Fruit fly (Drosophila melanogaster) whole organism, adult: ENCODE results near the gene Pex14.

Experiments used
- CG11617 ChIP-seq: fragments of 200-800 bp; sonication (Bioruptor generic); optimal IDR thresholded peaks from 2 replicates; lab custom pipeline; 2017; ENCODE audit warnings: mild to moderate bottlenecking, missing biosample characterization, missing genetic modification reagents, missing genetic modification characterization
- CG12768 ChIP-seq: fragments of 200-800 bp; sonication (Bioruptor generic); optimal IDR thresholded peaks from 2 replicates; lab custom pipeline; 2017; ENCODE audit warnings: missing biosample characterization, missing genetic modification characterization, mild to moderate bottlenecking, moderate library complexity, missing genetic modification reagents
- CG14711 ChIP-seq: fragments of 200-800 bp; sonication (Bioruptor generic); optimal IDR thresholded peaks from 2 replicates; lab custom pipeline; 2018; ENCODE audit warnings: missing biosample characterization, mild to moderate bottlenecking, missing genetic modification characterization, moderate library complexity
- CG1620 ChIP-seq: fragments of 200-800 bp; sonication (Bioruptor generic); optimal IDR thresholded peaks from 2 replicates; lab custom pipeline; 2016; ENCODE audit warnings: missing biosample characterization, missing genetic modification characterization
- CG33017 ChIP-seq: fragments of 200-800 bp; sonication (Bioruptor generic); optimal IDR thresholded peaks from 2 replicates; lab custom pipeline; 2018; ENCODE audit warnings: missing biosample characterization, mild to moderate bottlenecking, missing genetic modification characterization, moderate library complexity
- CG5204 ChIP-seq: fragments of 200-800 bp; sonication (Bioruptor generic); optimal IDR thresholded peaks from 2 replicates; lab custom pipeline; 2016; ENCODE audit warnings: missing biosample characterization, missing genetic modification characterization
- CG7101 ChIP-seq: fragments of 200-800 bp; sonication (Bioruptor generic); optimal IDR thresholded peaks from 2 replicates; lab custom pipeline; 2018; ENCODE audit warnings: missing biosample characterization, mild to moderate bottlenecking, missing genetic modification characterization, moderate library complexity
- Clk ChIP-seq: fragments of 200-800 bp; sonication (Bioruptor generic); optimal IDR thresholded peaks from 2 replicates; lab custom pipeline; 2017; ENCODE audit warnings: missing biosample characterization, missing genetic modification characterization
- Crg-1 ChIP-seq: fragments of 200-800 bp; sonication (Bioruptor generic); optimal IDR thresholded peaks from 2 replicates; lab custom pipeline; 2016; ENCODE audit warnings: missing biosample characterization, missing genetic modification characterization
- Mnt ChIP-seq: fragments of 200-800 bp; sonication (Bioruptor generic); optimal IDR thresholded peaks from 2 replicates; lab custom pipeline; 2016; ENCODE audit warnings: missing biosample characterization, mild to moderate bottlenecking, missing genetic modification characterization
- tj ChIP-seq: fragments of 200-800 bp; sonication (Bioruptor generic); optimal IDR thresholded peaks from 3 replicates; lab custom pipeline; 2017; ENCODE audit warnings: missing biosample characterization, mild to moderate bottlenecking, missing genetic modification characterization, moderate library complexity
- toe ChIP-seq: fragments of 200-800 bp; sonication (Bioruptor generic); optimal IDR thresholded peaks from 2 replicates; lab custom pipeline; 2016; ENCODE audit warnings: missing biosample characterization, missing genetic modification characterization

DNA sequence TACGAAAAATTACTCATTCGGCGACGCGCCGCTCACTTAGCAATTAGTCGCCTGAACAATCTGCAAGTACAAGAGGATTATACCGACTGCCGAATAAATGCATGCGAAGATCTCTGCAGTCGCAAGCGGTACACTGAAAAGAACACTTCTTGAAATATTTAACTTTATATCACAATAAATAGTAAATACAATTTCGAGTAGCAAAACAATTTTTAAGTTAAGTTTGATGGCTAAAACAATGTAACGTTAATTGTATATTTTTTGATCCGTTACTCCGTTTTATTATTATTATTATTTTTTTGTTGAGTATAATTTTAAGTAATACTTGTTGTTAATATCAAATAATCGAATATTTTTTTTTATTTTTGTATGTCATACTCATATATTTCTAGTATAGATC lies 49.2 kb upstream of the Pex14 start:
- no peak for TF ChIP-seq Mnt
- TF ChIP-seq toe: no peak
- no peak for TF ChIP-seq CG7101
- TF ChIP-seq Crg-1 (GFP tag; lab: Kevin White, UChicago): no peak
- no peak for TF ChIP-seq CG33017 (tag; lab: Kevin White, UChicago)
- TF ChIP-seq tj (GFP tag; lab: Kevin White, UChicago): no peak
- TF ChIP-seq CG12768: no peak
- no peak for TF ChIP-seq Clk (GFP tag; lab: Kevin White, UChicago)
- no peak for TF ChIP-seq CG14711 (tag; lab: Kevin White, UChicago)
- TF ChIP-seq CG1620: no peak
- no peak for TF ChIP-seq CG5204 (GFP tag; lab: Kevin White, UChicago)
- TF ChIP-seq CG11617 (GFP tag; lab: Kevin White, UChicago): no peak
